Worm (Caenorhabditis elegans) whole organism, L1 larva: ENCODE measurements around the gene B0554.4.

Experiments
- C16A3.4 ChIP-seq: fragments of 150-350 bp; optimal IDR thresholded peaks from 2 replicates; lab custom pipeline; 2014; ENCODE audit warnings: missing biosample characterization, missing genetic modification characterization
- C34B4.2 ChIP-seq: sonication (generic microtip); optimal IDR thresholded peaks from 2 replicates; lab custom pipeline; 2017; ENCODE audit warnings: mild to moderate bottlenecking, missing genetic modification characterization, missing compliant biosample characterization
- aly-2 ChIP-seq: fragments of 150-350 bp; optimal IDR thresholded peaks from 2 replicates; lab custom pipeline; 2014; ENCODE audit warnings: missing biosample characterization, missing genetic modification characterization
- blmp-1 ChIP-seq: fragments of 150-350 bp; optimal IDR thresholded peaks from 2 replicates; lab custom pipeline; 2014; ENCODE audit warnings: missing biosample characterization, missing genetic modification characterization
- ceh-63 ChIP-seq: fragments of 200-800 bp; sonication (Bioruptor generic); optimal IDR thresholded peaks from 2 replicates; lab custom pipeline; 2018; ENCODE audit warnings: mild to moderate bottlenecking, missing genetic modification characterization, missing compliant biosample characterization
- ceh-8 ChIP-seq: fragments of 200-800 bp; sonication (Bioruptor generic); optimal IDR thresholded peaks from 2 replicates; lab custom pipeline; 2018; ENCODE audit warnings: mild to moderate bottlenecking, missing genetic modification characterization, moderate library complexity, missing compliant biosample characterization
- ceh-82 ChIP-seq, 3 experiments: fragments of 150-350 bp in 1 of 3; sonication (generic microtip) in 2 of 3; optimal IDR thresholded peaks; 2 replicates each; lab custom pipeline; 2014 to 2017; ENCODE audit warnings: missing biosample characterization in 3 of 3, missing genetic modification characterization in 3 of 3
- dpl-1 ChIP-seq, 3 experiments: fragments of 150-350 bp in 2 of 3; sonication (generic microtip) in 1 of 3; optimal IDR thresholded peaks; 2 replicates each; lab custom pipeline; 2014 to 2017; ENCODE audit warnings: missing biosample characterization in 3 of 3, missing genetic modification characterization in 3 of 3, missing genetic modification reagents in 3 of 3
- dsc-1 ChIP-seq: sonication (generic microtip); optimal IDR thresholded peaks from 2 replicates; lab custom pipeline; 2016; ENCODE audit warnings: mild to moderate bottlenecking, missing genetic modification characterization, missing compliant biosample characterization
- efl-1 ChIP-seq, 4 experiments: fragments of 150-350 bp; optimal IDR thresholded peaks in 3 of 4; peaks in 1 of 4; 1 replicate in 1 of 4; 2 replicates in 3 of 4; lab custom pipeline; 2014; ENCODE audit warnings: missing biosample characterization in 2 of 4, missing genetic modification characterization in 2 of 4, missing genetic modification reagents in 2 of 4
- elt-3 ChIP-seq, 6 experiments: fragments of 150-350 bp in 1 of 6; sonication (generic microtip); optimal IDR thresholded peaks; 2 replicates each; lab custom pipeline; 2017 to 2018; ENCODE audit warnings: missing biosample characterization in 6 of 6, missing genetic modification characterization in 6 of 6, inconsistent platforms in 1 of 6
- ets-5 ChIP-seq: fragments of 200-800 bp; sonication (Bioruptor generic); IDR thresholded peaks from 2 replicates; pipeline ENCODE4 v1.3.6; 2022; ENCODE audit warnings: missing genetic modification characterization, missing compliant biosample characterization
- fkh-10 ChIP-seq: sonication (generic microtip); optimal IDR thresholded peaks from 2 replicates; lab custom pipeline; 2017; ENCODE audit warnings: missing biosample characterization, missing genetic modification reagents, missing genetic modification characterization
- fkh-8 ChIP-seq: sonication (generic microtip); optimal IDR thresholded peaks from 2 replicates; lab custom pipeline; 2016; ENCODE audit warnings: mild to moderate bottlenecking, missing genetic modification characterization, missing compliant biosample characterization
- grh-1 ChIP-seq: fragments of 200-800 bp; sonication (Bioruptor generic); IDR thresholded peaks from 2 replicates; pipeline ENCODE4 v1.3.6; 2022; ENCODE audit warnings: missing genetic modification reagents, missing genetic modification characterization, missing compliant biosample characterization
- hpl-2 ChIP-seq: fragments of 150-350 bp; optimal IDR thresholded peaks from 2 replicates; lab custom pipeline; 2014; ENCODE audit warnings: missing biosample characterization, missing genetic modification reagents, missing genetic modification characterization
- irx-1 ChIP-seq: sonication (generic microtip); optimal IDR thresholded peaks from 2 replicates; lab custom pipeline; 2016; ENCODE audit warnings: missing genetic modification characterization, missing compliant biosample characterization
- isw-1 ChIP-seq: fragments of 200-800 bp; sonication (Bioruptor generic); IDR thresholded peaks from 2 replicates; pipeline ENCODE4 v1.3.6; 2022; ENCODE audit warnings: missing genetic modification characterization, missing compliant biosample characterization
- jun-1 ChIP-seq: fragments of 150-350 bp; optimal IDR thresholded peaks from 2 replicates; lab custom pipeline; 2014; ENCODE audit warnings: missing biosample characterization, missing genetic modification reagents, missing genetic modification characterization
- lin-13 ChIP-seq: fragments of 150-350 bp; optimal IDR thresholded peaks from 2 replicates; lab custom pipeline; 2014; ENCODE audit warnings: missing biosample characterization, missing genetic modification reagents, missing genetic modification characterization
- lin-35 ChIP-seq, 2 experiments: fragments of 150-350 bp; optimal IDR thresholded peaks; 2 replicates each; lab custom pipeline; 2014; ENCODE audit warnings: missing biosample characterization in 2 of 2, missing genetic modification characterization in 2 of 2, missing genetic modification reagents in 2 of 2
- lir-3 ChIP-seq: sonication (generic microtip); optimal IDR thresholded peaks from 2 replicates; lab custom pipeline; 2016; ENCODE audit warnings: mild to moderate bottlenecking, missing genetic modification characterization, moderate library complexity, missing compliant biosample characterization; ENCODE audit not compliant: poor library complexity
- lsy-2 ChIP-seq, 2 experiments: fragments of 150-350 bp; optimal IDR thresholded peaks; 2 replicates each; lab custom pipeline; 2014; ENCODE audit warnings: missing biosample characterization in 2 of 2, missing genetic modification characterization in 2 of 2
- mab-9 ChIP-seq: fragments of 200-800 bp; sonication (Bioruptor generic); IDR thresholded peaks from 2 replicates; pipeline ENCODE4 v1.3.6; 2022; ENCODE audit warnings: missing genetic modification reagents, missing genetic modification characterization, missing compliant biosample characterization
- mdl-1 ChIP-seq, 2 experiments: fragments of 150-350 bp; optimal IDR thresholded peaks; 2 replicates each; lab custom pipeline; 2014 to 2017; ENCODE audit warnings: missing biosample characterization in 2 of 2, missing genetic modification characterization in 2 of 2, inconsistent platforms in 1 of 2
- mep-1 ChIP-seq: fragments of 150-350 bp; optimal IDR thresholded peaks from 2 replicates; lab custom pipeline; 2014; ENCODE audit warnings: missing biosample characterization, missing genetic modification characterization
- nhr-12 ChIP-seq: sonication (generic microtip); optimal IDR thresholded peaks from 2 replicates; lab custom pipeline; 2017; ENCODE audit warnings: missing biosample characterization, missing genetic modification characterization
- nhr-19 ChIP-seq: fragments of 200-800 bp; sonication (Bioruptor generic); conservative IDR thresholded peaks from 2 replicates; pipeline ENCODE4 v1.3.6; 2022; ENCODE audit warnings: missing genetic modification characterization, missing compliant biosample characterization
- nhr-20 ChIP-seq: sonication (generic microtip); optimal IDR thresholded peaks from 2 replicates; lab custom pipeline; 2016; ENCODE audit warnings: mild to moderate bottlenecking, missing genetic modification characterization, missing compliant biosample characterization
- nhr-237 ChIP-seq: fragments of 150-350 bp; optimal IDR thresholded peaks from 2 replicates; lab custom pipeline; 2014; ENCODE audit warnings: missing biosample characterization, missing genetic modification characterization
- nhr-71 ChIP-seq: sonication (generic microtip); optimal IDR thresholded peaks from 2 replicates; lab custom pipeline; 2016; ENCODE audit warnings: mild to moderate bottlenecking, missing genetic modification characterization, moderate library complexity, missing compliant biosample characterization
- nhr-77 ChIP-seq: fragments of 150-350 bp; optimal IDR thresholded peaks from 2 replicates; lab custom pipeline; 2014; ENCODE audit warnings: missing biosample characterization, missing genetic modification characterization
- nhr-84 ChIP-seq: sonication (generic microtip); optimal IDR thresholded peaks from 2 replicates; lab custom pipeline; 2017; ENCODE audit warnings: missing biosample characterization, missing genetic modification characterization
- nhr-85 ChIP-seq: sonication (generic microtip); peaks from one replicate; lab custom pipeline; 2016; ENCODE audit warnings: missing genetic modification characterization, inconsistent platforms, missing compliant biosample characterization
- nhr-90 ChIP-seq: sonication (generic microtip); optimal IDR thresholded peaks from 2 replicates; lab custom pipeline; 2016; ENCODE audit warnings: mild to moderate bottlenecking, missing genetic modification characterization, missing compliant biosample characterization; ENCODE audit not compliant: poor library complexity
- pag-3 ChIP-seq: sonication (generic microtip); optimal IDR thresholded peaks from 2 replicates; lab custom pipeline; 2017; ENCODE audit warnings: missing genetic modification characterization, mild to moderate bottlenecking, missing compliant biosample characterization, antibody characterized with exemption, borderline replicate concordance; ENCODE audit not compliant: insufficient read depth
- pqm-1 ChIP-seq: sonication (generic microtip); optimal IDR thresholded peaks from 3 replicates; lab custom pipeline; 2017; ENCODE audit warnings: missing biosample characterization, missing genetic modification characterization
- skn-1 ChIP-seq: fragments of 150-350 bp; optimal IDR thresholded peaks from 2 replicates; lab custom pipeline; 2014; ENCODE audit warnings: missing biosample characterization, missing genetic modification characterization
- snpc-4 ChIP-seq: fragments of 150-350 bp; optimal IDR thresholded peaks from 2 replicates; lab custom pipeline; 2014; ENCODE audit warnings: missing biosample characterization, missing genetic modification characterization
- snu-23 ChIP-seq: sonication (generic microtip); optimal IDR thresholded peaks from 2 replicates; lab custom pipeline; 2016; ENCODE audit warnings: missing genetic modification characterization, missing compliant biosample characterization
- tbx-2 ChIP-seq: sonication (generic microtip); optimal IDR thresholded peaks from 2 replicates; lab custom pipeline; 2016; ENCODE audit warnings: missing genetic modification characterization, missing compliant biosample characterization
- unc-130 ChIP-seq: fragments of 150-350 bp; optimal IDR thresholded peaks from 2 replicates; lab custom pipeline; 2017; ENCODE audit warnings: missing biosample characterization, missing genetic modification characterization, inconsistent platforms
- vab-15 ChIP-seq: sonication (generic microtip); optimal IDR thresholded peaks from 2 replicates; lab custom pipeline; 2017; ENCODE audit warnings: missing genotype, mild to moderate bottlenecking, missing genetic modification characterization, missing compliant biosample characterization
- xbp-1 ChIP-seq: sonication (generic microtip); optimal IDR thresholded peaks from 2 replicates; lab custom pipeline; 2016; ENCODE audit warnings: missing genetic modification characterization, missing compliant biosample characterization
- zip-4 ChIP-seq: fragments of 200-800 bp; sonication (Bioruptor generic); optimal IDR thresholded peaks from 2 replicates; lab custom pipeline; 2018; ENCODE audit warnings: mild to moderate bottlenecking, missing genetic modification characterization, moderate library complexity, missing compliant biosample characterization

The B0554.4 gene

DNA sequence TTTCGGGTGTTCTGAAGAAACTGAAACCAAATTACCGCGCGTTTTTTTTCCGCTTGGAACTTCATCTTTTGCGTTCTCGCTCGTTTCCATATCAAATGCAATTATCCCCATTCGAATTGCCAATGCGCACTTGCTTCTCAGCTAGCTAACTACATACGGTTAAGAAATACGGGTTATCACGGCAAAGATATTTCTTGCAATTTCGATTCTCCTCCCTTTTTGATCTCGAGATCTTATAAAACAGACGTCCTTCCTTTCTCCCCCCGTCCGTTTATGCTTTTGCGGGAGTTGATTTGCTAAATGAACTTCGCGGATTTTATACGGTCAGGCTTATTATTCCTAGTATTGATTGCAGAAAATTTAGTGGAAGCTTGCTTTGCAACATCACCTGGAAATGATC lies at the start of gene B0554.4:
Gene B0554.4, plus strand, starts transcription at position 301 of the 400 bp plus-strand sequence.
- TF ChIP-seq C34B4.2 (tag; lab: Kevin White, UChicago) (no peak), lin-13 (no peak), nhr-19 (no peak), nhr-237 (tag; lab: Kevin White, UChicago) (no peak), tbx-2 (tag; lab: Kevin White, UChicago) (no peak), pqm-1 (tag; lab: Kevin White, UChicago) (no peak), snpc-4 (tag; lab: Kevin White, UChicago) (no peak), fkh-10 (GFP tag; lab: Kevin White, UChicago) (no peak), dsc-1 (no peak), xbp-1 (tag; lab: Kevin White, UChicago) (no peak), fkh-8 (tag; lab: Kevin White, UChicago) (no peak), mep-1 (tag; lab: Kevin White, UChicago) (no peak), ceh-63 (no peak)
- TF ChIP-seq, all 84 proteins: peak for 0

DNA sequence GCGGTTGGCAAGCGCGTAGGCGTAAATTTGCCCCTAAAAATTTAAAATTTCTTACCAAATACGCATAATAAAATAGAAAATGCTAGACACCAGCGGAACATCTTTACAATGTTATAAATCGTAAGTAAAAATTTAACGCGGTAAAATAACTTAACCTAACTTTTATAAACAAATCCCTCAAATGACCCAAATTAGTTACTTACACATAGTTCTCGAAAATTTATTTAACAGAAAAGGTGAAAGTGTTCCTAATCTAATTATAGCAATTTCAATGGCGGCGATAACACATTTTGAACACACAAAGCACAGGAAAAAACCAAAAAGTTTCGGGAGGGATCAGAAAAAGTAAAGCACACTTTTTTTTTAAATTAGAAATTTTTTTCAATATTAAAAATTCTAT lies 48.8 kb upstream of the B0554.4 start, which contains the start of gene mltn-8:
Gene mltn-8, minus strand, starts transcription at position 101 of the 400 bp plus-strand sequence.
- TF ChIP-seq dsc-1 (no peak), efl-1 (optimal IDR thresholded peaks at IDR 0.05; lab: Kevin White, UChicago) (no peak), efl-1 (GFP tag; optimal IDR thresholded peaks at IDR 0.05 in 1 of 2; lab: Kevin White, UChicago) (no peak), nhr-19 (no peak), pag-3 (tag; lab: Kevin White, UChicago) (no peak), mab-9 (GFP tag; lab: Robert Waterston, UW) (no peak), nhr-84 (tag; lab: Kevin White, UChicago) (no peak), grh-1 (no peak)

DNA sequence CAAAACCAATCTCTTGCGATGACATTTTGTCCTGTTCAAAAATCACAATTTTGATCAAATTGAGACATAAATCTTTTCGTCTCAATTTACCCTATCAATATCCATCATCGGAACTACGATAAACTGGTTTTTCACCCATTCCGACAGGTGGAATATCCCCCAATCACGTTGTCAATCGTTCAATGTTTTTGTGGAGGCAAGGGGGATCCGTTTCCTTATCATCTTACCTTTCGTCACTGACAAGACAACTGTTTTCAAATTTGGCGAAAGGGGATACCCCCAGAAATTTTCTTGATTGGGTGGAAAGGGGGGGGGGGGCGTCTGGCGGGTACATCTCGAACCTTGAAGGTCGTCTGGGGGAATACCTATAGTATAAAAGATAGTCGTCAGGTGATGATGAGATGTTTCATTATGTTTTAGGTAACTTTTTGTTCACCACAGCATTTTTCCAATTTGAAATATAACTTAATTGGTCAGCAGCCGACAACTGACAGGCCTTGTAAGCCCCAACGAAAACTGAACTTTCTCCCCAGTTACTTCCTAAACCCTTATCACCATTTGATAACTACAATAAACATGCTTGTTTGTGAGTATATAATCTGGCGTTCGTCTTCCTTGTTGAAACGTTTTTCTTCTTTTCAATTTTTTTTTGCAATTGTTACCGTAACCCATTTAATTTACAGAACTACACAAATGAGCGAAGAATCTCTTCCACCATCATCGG lies 47.6 kb upstream of the B0554.4 start, which contains the start of gene ZK6.8:
Gene ZK6.8, plus strand, starts transcription at position 682 of the 724 bp plus-strand sequence.
- TF ChIP-seq ceh-63 (no peak), blmp-1 (tag; lab: Kevin White, UChicago) (peak; percentile 88), aly-2 (tag; lab: Kevin White, UChicago) (no peak), fkh-8 (tag; lab: Kevin White, UChicago) (no peak), nhr-12 (tag; lab: Kevin White, UChicago) (no peak), dsc-1 (no peak), lir-3 (tag; lab: Kevin White, UChicago) (no peak), efl-1 (optimal IDR thresholded peaks at IDR 0.05; lab: Kevin White, UChicago) (no peak), efl-1 (GFP tag; optimal IDR thresholded peaks at IDR 0.05 in 1 of 2; lab: Kevin White, UChicago) (peak in 1 of 2 experiments; percentile 86), skn-1 (tag; lab: Kevin White, UChicago) (peak; percentile 20), hpl-2 (no peak), ceh-8 (GFP tag; lab: Kevin White, UChicago) (no peak), irx-1 (no peak), mdl-1 (tag; optimal IDR thresholded peaks at IDR 0.05; lab: Kevin White, UChicago) (peak in 1 of 2 experiments; percentile 77), lsy-2 (tag; optimal IDR thresholded peaks at IDR 0.05; lab: Kevin White, UChicago) (peak in 1 of 2 experiments; percentile 65), dpl-1 (GFP tag; optimal IDR thresholded peaks at IDR 0.05; lab: Kevin White, UChicago) (peak in 1 of 3 experiments; percentile 23), lin-13 (no peak), nhr-90 (peak; percentile 79), ets-5 (GFP tag; lab: Robert Waterston, UW) (no peak), jun-1 (tag; lab: Kevin White, UChicago) (peak; percentile 38), nhr-19 (peak; percentile 79), snu-23 (GFP tag; lab: Kevin White, UChicago) (peak; percentile 49), elt-3 (tag; optimal IDR thresholded peaks at IDR 0.05; lab: Kevin White, UChicago) (peak; percentile 78 to 99 (median 84)), vab-15 (tag; lab: Kevin White, UChicago) (peak; percentile 57), isw-1 (GFP tag; lab: Robert Waterston, UW) (no peak), pag-3 (tag; lab: Kevin White, UChicago) (no peak), zip-4 (GFP tag; lab: Kevin White, UChicago) (no peak), lin-35 (GFP tag; optimal IDR thresholded peaks at IDR 0.05; lab: Kevin White, UChicago) (peak in 1 of 2 experiments; percentile 67), ceh-82 (tag; optimal IDR thresholded peaks at IDR 0.05; lab: Kevin White, UChicago) (no peak), nhr-77 (tag; lab: Kevin White, UChicago) (no peak), nhr-71 (tag; lab: Kevin White, UChicago) (peak; percentile 79), nhr-85 (peak; percentile 99), tbx-2 (tag; lab: Kevin White, UChicago) (peak; percentile 73), nhr-84 (tag; lab: Kevin White, UChicago) (no peak), unc-130 (peak; percentile 72), nhr-20 (tag; lab: Kevin White, UChicago) (peak; percentile 90), C16A3.4 (tag; lab: Kevin White, UChicago) (peak; percentile 11)
